Worm (Caenorhabditis elegans) whole organism, midembryonic: Measurements from ENCODE around the gene str-182.

Experiments used
- flt-1 ChIP-seq: fragments of 200-800 bp; sonication (Bioruptor generic); IDR thresholded peaks from 2 replicates; pipeline ENCODE4 v1.3.6; 2022; ENCODE audit warnings: missing genetic modification characterization, missing compliant biosample characterization
- klf-2 ChIP-seq: fragments of 200-800 bp; sonication (Bioruptor generic); conservative IDR thresholded peaks from 2 replicates; pipeline ENCODE4 v1.3.6; 2022; ENCODE audit warnings: missing genetic modification reagents, missing genetic modification characterization, missing compliant biosample characterization
- ztf-23 ChIP-seq: fragments of 200-800 bp; sonication (Bioruptor generic); IDR thresholded peaks from 2 replicates; pipeline ENCODE4 v1.3.6; 2022; ENCODE audit warnings: missing genetic modification reagents, missing genetic modification characterization, missing compliant biosample characterization
- ztf-29 ChIP-seq: fragments of 200-800 bp; sonication (Bioruptor generic); IDR thresholded peaks from 2 replicates; pipeline ENCODE4 v1.3.6; 2022; ENCODE audit warnings: missing genetic modification reagents, missing genetic modification characterization, missing compliant biosample characterization

ce11 chrV:10237959-10238444 lies 4.8 kb upstream of the str-182 start:
- no peak for TF ChIP-seq klf-2
- no peak for TF ChIP-seq ztf-29 (GFP tag; lab: Robert Waterston, UW)
- TF ChIP-seq flt-1 (GFP tag; lab: Robert Waterston, UW), result no peak
- TF ChIP-seq ztf-23 (GFP tag; lab: Robert Waterston, UW), result no peak
